Worm (Caenorhabditis elegans) whole organism, L1 larva: ENCODE measurements around the gene C27A2.8.

Experiments
- C34B4.2 ChIP-seq: sonication (generic microtip); optimal IDR thresholded peaks from 2 replicates; lab custom pipeline; 2017; ENCODE audit warnings: mild to moderate bottlenecking, missing genetic modification characterization, missing compliant biosample characterization
- ceh-82 ChIP-seq, 3 experiments: fragments of 150-350 bp in 1 of 3; sonication (generic microtip) in 2 of 3; optimal IDR thresholded peaks; 2 replicates each; lab custom pipeline; 2014 to 2017; ENCODE audit warnings: missing biosample characterization in 3 of 3, missing genetic modification characterization in 3 of 3
- jun-1 ChIP-seq: fragments of 150-350 bp; optimal IDR thresholded peaks from 2 replicates; lab custom pipeline; 2014; ENCODE audit warnings: missing biosample characterization, missing genetic modification reagents, missing genetic modification characterization
- lin-14 ChIP-seq: fragments of 200-800 bp; sonication (Bioruptor generic); optimal IDR thresholded peaks from 2 replicates; lab custom pipeline; 2018; ENCODE audit warnings: mild to moderate bottlenecking, missing genetic modification characterization, moderate library complexity, missing compliant biosample characterization
- lin-39 ChIP-seq: fragments of 150-350 bp; optimal IDR thresholded peaks from 2 replicates; lab custom pipeline; 2014; ENCODE audit warnings: missing biosample characterization, missing genetic modification reagents, missing genetic modification characterization
- nhr-11 ChIP-seq: fragments of 150-350 bp; optimal IDR thresholded peaks from 2 replicates; lab custom pipeline; 2014; ENCODE audit warnings: missing biosample characterization, missing genetic modification characterization
- nhr-12 ChIP-seq: sonication (generic microtip); optimal IDR thresholded peaks from 2 replicates; lab custom pipeline; 2017; ENCODE audit warnings: missing biosample characterization, missing genetic modification characterization
- swsn-7 ChIP-seq: sonication (generic microtip); optimal IDR thresholded peaks from 2 replicates; lab custom pipeline; 2016; ENCODE audit warnings: missing genetic modification characterization, missing compliant biosample characterization
- zag-1 ChIP-seq: fragments of 150-350 bp; optimal IDR thresholded peaks from 2 replicates; lab custom pipeline; 2014; ENCODE audit warnings: missing biosample characterization, missing genetic modification characterization

DNA sequence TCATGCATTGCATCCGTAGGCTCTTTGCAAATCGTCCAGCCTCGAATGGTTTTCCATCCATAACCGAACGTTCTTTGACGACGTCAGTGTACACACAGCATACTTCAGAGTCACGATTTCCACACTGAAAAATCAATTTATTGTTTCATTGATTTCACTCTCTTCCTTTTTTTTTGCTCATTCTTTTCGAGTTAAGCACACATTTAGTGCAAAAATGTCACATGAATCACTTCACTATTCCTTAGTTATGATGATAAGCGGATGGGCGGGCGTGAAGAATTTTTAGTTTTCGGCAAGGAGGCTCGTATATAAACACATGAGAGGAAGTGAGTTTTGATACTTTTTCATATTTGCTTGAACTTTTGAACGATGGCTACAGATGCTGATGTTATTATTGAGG, 17.6 kb upstream of the C27A2.8 start, which contains the start of gene txt-9:
- TF ChIP-seq lin-14: no peak
- TF ChIP-seq ceh-82 (tag; optimal IDR thresholded peaks at IDR 0.05; lab: Kevin White, UChicago): no peak
- TF ChIP-seq C34B4.2 (tag; lab: Kevin White, UChicago): no peak
- no peak for TF ChIP-seq lin-39 (tag; lab: Kevin White, UChicago)
- no peak for TF ChIP-seq nhr-11
- TF ChIP-seq nhr-12 (tag; lab: Kevin White, UChicago): no peak
- TF ChIP-seq jun-1 (tag; lab: Kevin White, UChicago): no peak
- TF ChIP-seq swsn-7 (tag; lab: Kevin White, UChicago): no peak
- no peak for TF ChIP-seq zag-1 (tag; lab: Kevin White, UChicago)
